Worm (Caenorhabditis elegans): ENCODE data around the gene K10B3.5.
A peak's percentile ranks its signal among the peaks of the same experiment; 100 is the strongest.

DNA sequence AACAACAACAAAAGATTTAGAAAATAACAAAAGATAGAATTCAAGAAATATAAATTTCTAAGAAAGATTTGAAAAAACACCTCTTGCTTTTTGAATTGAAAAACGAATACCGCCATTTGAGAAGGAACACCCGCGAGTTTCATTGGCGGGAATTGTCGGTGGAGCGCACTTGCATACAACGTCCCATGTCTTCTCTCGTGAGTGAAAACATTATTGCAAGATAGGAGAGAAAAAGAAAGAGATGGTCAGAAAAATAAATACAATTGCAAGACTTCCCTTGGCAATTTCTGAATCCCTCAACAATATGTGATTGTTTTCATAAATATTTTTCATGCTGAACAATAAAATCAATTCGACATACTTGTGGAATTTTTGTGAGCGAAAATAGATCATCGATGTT lies at the start of gene K10B3.5:
- TF ChIP-seq nhr-120 (GFP tag; IDR thresholded peaks at IDR 0.05) (no peak), somi-1 (GFP tag; optimal IDR thresholded peaks at IDR 0.05) (no peak), pha-4 (tag; optimal IDR thresholded peaks at IDR 0.05) (peak; percentile 44), Y95B8A.8 (GFP tag; IDR thresholded peaks at IDR 0.05) (no peak), unc-62 (GFP tag; optimal IDR thresholded peaks at IDR 0.05) (no peak), F49E8.2 (tag; optimal IDR thresholded peaks at IDR 0.05; ENCODE audit: insufficient read depth) (no peak)

All from whole organism, young adult.